Worm (Caenorhabditis elegans) whole organism, L2 larva: ENCODE data around the gene srh-119.

Experiments used
- C34F6.9 ChIP-seq: fragments of 150-350 bp; optimal IDR thresholded peaks from 2 replicates; lab custom pipeline; 2014; ENCODE audit warnings: missing biosample characterization, missing genetic modification characterization
- egl-27 ChIP-seq: sonication (generic microtip); optimal IDR thresholded peaks from 3 replicates; lab custom pipeline; 2017; ENCODE audit warnings: missing biosample characterization, missing genetic modification reagents, missing genetic modification characterization
- elt-1 ChIP-seq: fragments of 150-350 bp; optimal IDR thresholded peaks from 2 replicates; lab custom pipeline; 2014; ENCODE audit warnings: missing biosample characterization, missing genetic modification characterization
- lin-39 ChIP-seq: fragments of 150-350 bp; optimal IDR thresholded peaks from 2 replicates; lab custom pipeline; 2014; ENCODE audit warnings: missing biosample characterization, missing genetic modification reagents, missing genetic modification characterization
- lsy-2 ChIP-seq, 2 experiments: fragments of 150-350 bp in 1 of 2; sonication (generic microtip) in 1 of 2; optimal IDR thresholded peaks; 2 replicates each; lab custom pipeline; 2014 to 2017; ENCODE audit warnings: missing biosample characterization in 2 of 2, missing genetic modification characterization in 2 of 2
- nhr-77 ChIP-seq: fragments of 150-350 bp; optimal IDR thresholded peaks from 2 replicates; lab custom pipeline; 2014; ENCODE audit warnings: missing biosample characterization, missing genetic modification characterization
- sem-4 ChIP-seq: fragments of 150-350 bp; optimal IDR thresholded peaks from 2 replicates; lab custom pipeline; 2014; ENCODE audit warnings: missing biosample characterization, missing genetic modification reagents, missing genetic modification characterization
- unc-39 ChIP-seq: fragments of 150-350 bp; optimal IDR thresholded peaks from 2 replicates; lab custom pipeline; 2014; ENCODE audit warnings: missing biosample characterization, missing genetic modification characterization
- unc-62 ChIP-seq: fragments of 150-350 bp; optimal IDR thresholded peaks from 2 replicates; lab custom pipeline; 2014; ENCODE audit warnings: missing biosample characterization, missing genetic modification reagents, missing genetic modification characterization
- ztf-11 ChIP-seq: sonication (generic microtip); optimal IDR thresholded peaks from 2 replicates; lab custom pipeline; 2017; ENCODE audit warnings: missing biosample characterization, missing genetic modification characterization

DNA sequence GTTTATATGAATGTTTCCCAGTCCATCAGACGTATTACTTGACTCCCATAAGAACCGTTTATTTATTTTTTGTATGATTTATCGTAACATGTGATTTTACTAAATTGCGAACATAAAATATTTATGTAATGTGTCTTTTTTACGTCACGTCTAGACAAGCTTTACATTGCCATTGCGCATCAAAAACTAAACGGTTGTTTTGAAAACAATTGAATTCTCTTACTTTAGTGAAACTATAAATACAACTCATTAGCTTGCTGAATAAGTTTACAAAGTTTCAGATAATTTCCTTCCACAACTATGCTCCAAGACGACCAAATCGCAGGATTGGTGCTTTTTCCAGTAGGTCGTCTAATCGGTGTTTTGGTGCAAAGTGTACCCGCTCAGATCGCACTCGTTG lies 2.7 kb downstream of the srh-119 start, which contains the start of gene srx-54:
- TF ChIP-seq unc-62 (GFP tag; lab: Kevin White, UChicago): no peak
- no peak for TF ChIP-seq elt-1 (tag; lab: Kevin White, UChicago)
- no peak for TF ChIP-seq egl-27 (tag; lab: Kevin White, UChicago)
- no peak for TF ChIP-seq lin-39
- no peak for TF ChIP-seq ztf-11 (tag; lab: Kevin White, UChicago)
- TF ChIP-seq sem-4 (tag; lab: Kevin White, UChicago): no peak
- TF ChIP-seq nhr-77 (tag; lab: Kevin White, UChicago): no peak
- no peak for TF ChIP-seq lsy-2 (tag; optimal IDR thresholded peaks at IDR 0.05; lab: Kevin White, UChicago)
- no peak for TF ChIP-seq unc-39 (tag; lab: Kevin White, UChicago)
- TF ChIP-seq C34F6.9 (tag; lab: Kevin White, UChicago): no peak
